Worm (Caenorhabditis elegans): ENCODE data around the gene ZK1248.15.

DNA sequence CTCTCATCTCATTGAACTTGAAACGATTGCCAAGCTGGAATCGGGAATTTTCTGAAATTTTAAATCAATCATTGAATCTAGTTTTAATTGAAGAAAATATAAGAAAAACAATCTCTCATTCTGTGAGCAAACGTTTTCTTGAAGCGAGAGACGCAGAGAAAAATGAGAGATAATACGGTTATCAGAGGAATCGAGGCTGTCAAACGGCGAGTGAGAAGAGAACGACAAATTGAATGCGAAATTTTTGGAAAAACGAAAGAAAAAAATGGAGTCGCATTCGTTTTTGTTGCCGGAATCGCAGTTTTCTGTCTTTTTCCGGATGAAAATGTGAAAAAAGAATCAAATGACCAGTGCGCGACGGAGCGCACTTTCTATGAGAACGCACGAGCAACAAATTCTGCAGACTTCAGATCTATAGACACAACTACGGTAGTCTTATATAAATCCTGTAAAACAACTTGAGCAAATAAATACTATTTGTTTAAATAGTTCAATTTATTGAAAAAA lies 35.3 kb upstream of the ZK1248.15 start, which contains the start of gene tex-2:
- TF ChIP-seq sptf-2 (GFP tag; optimal IDR thresholded peaks at IDR 0.05) (no peak), lin-35 (GFP tag; optimal IDR thresholded peaks at IDR 0.05) (no peak), F22D6.2 (tag; optimal IDR thresholded peaks at IDR 0.05) (no peak), gei-17 (GFP tag; optimal IDR thresholded peaks at IDR 0.05) (no peak), unc-130 (GFP tag; optimal IDR thresholded peaks at IDR 0.05) (no peak), unc-62 (GFP tag; optimal IDR thresholded peaks at IDR 0.05) (no peak), dpl-1 (GFP tag; optimal IDR thresholded peaks at IDR 0.05) (no peak), nfya-2 (GFP tag; IDR thresholded peaks at IDR 0.05) (no peak), ztf-18 (tag; optimal IDR thresholded peaks at IDR 0.05) (no peak), bed-1 (GFP tag; IDR thresholded peaks at IDR 0.05) (no peak), rpc-1 (optimal IDR thresholded peaks at IDR 0.05) (no peak), rpc-1 (tag; optimal IDR thresholded peaks at IDR 0.05) (no peak)
